Worm (Caenorhabditis elegans) whole organism, L1 larva: ENCODE data around the gene arv-1.

ENCODE experiments used
- C04F5.9 ChIP-seq: sonication (generic microtip); optimal IDR thresholded peaks from 2 replicates; lab custom pipeline; 2016; ENCODE audit warnings: missing genetic modification characterization, missing compliant biosample characterization
- blmp-1 ChIP-seq: fragments of 150-350 bp; optimal IDR thresholded peaks from 2 replicates; lab custom pipeline; 2014; ENCODE audit warnings: missing biosample characterization, missing genetic modification characterization
- dpl-1 ChIP-seq, 3 experiments: fragments of 150-350 bp in 2 of 3; sonication (generic microtip) in 1 of 3; optimal IDR thresholded peaks; 2 replicates each; lab custom pipeline; 2014 to 2017; ENCODE audit warnings: missing biosample characterization in 3 of 3, missing genetic modification characterization in 3 of 3, missing genetic modification reagents in 3 of 3
- elt-2 ChIP-seq: sonication (generic microtip); optimal IDR thresholded peaks from 2 replicates; lab custom pipeline; 2016; ENCODE audit warnings: missing genetic modification characterization, mild to moderate bottlenecking, inconsistent platforms, missing compliant biosample characterization, missing genetic modification reagents
- fkh-10 ChIP-seq: sonication (generic microtip); optimal IDR thresholded peaks from 2 replicates; lab custom pipeline; 2017; ENCODE audit warnings: missing biosample characterization, missing genetic modification reagents, missing genetic modification characterization
- jun-1 ChIP-seq: fragments of 150-350 bp; optimal IDR thresholded peaks from 2 replicates; lab custom pipeline; 2014; ENCODE audit warnings: missing biosample characterization, missing genetic modification reagents, missing genetic modification characterization
- lin-39 ChIP-seq: fragments of 150-350 bp; optimal IDR thresholded peaks from 2 replicates; lab custom pipeline; 2014; ENCODE audit warnings: missing biosample characterization, missing genetic modification reagents, missing genetic modification characterization
- nhr-11 ChIP-seq: fragments of 150-350 bp; optimal IDR thresholded peaks from 2 replicates; lab custom pipeline; 2014; ENCODE audit warnings: missing biosample characterization, missing genetic modification characterization
- nhr-28 ChIP-seq: fragments of 150-350 bp; optimal IDR thresholded peaks from 2 replicates; lab custom pipeline; 2014; ENCODE audit warnings: missing biosample characterization, missing genetic modification characterization
- pag-3 ChIP-seq: sonication (generic microtip); optimal IDR thresholded peaks from 2 replicates; lab custom pipeline; 2017; ENCODE audit warnings: missing genetic modification characterization, mild to moderate bottlenecking, missing compliant biosample characterization, antibody characterized with exemption, borderline replicate concordance; ENCODE audit not compliant: insufficient read depth
- pqm-1 ChIP-seq: sonication (generic microtip); optimal IDR thresholded peaks from 3 replicates; lab custom pipeline; 2017; ENCODE audit warnings: missing biosample characterization, missing genetic modification characterization
- snpc-4 ChIP-seq: fragments of 150-350 bp; optimal IDR thresholded peaks from 2 replicates; lab custom pipeline; 2014; ENCODE audit warnings: missing biosample characterization, missing genetic modification characterization
- unc-62 ChIP-seq: fragments of 150-350 bp; optimal IDR thresholded peaks from 2 replicates; lab custom pipeline; 2014; ENCODE audit warnings: missing biosample characterization, missing genetic modification reagents, missing genetic modification characterization
- ztf-11 ChIP-seq, 2 experiments: sonication (generic microtip); optimal IDR thresholded peaks; 2 replicates each; lab custom pipeline; 2016 to 2017; ENCODE audit warnings: missing genetic modification characterization in 2 of 2, missing biosample characterization in 1 of 2, missing compliant biosample characterization in 1 of 2

ce11 chrII:10230972-10231371 is 30.3 kb upstream of the arv-1 start, which contains the start of gene T01E8.8:
- no peak for TF ChIP-seq nhr-28 (tag; lab: Kevin White, UChicago)
- no peak for TF ChIP-seq lin-39
- no peak for TF ChIP-seq dpl-1 (GFP tag; optimal IDR thresholded peaks at IDR 0.05; lab: Kevin White, UChicago)
- TF ChIP-seq nhr-11 (tag; lab: Kevin White, UChicago) = no peak
- no peak for TF ChIP-seq jun-1 (tag; lab: Kevin White, UChicago)
- TF ChIP-seq unc-62 (GFP tag; lab: Kevin White, UChicago) = no peak
- TF ChIP-seq elt-2 (tag; lab: Kevin White, UChicago) = no peak
- no peak for TF ChIP-seq ztf-11 (tag; optimal IDR thresholded peaks at IDR 0.05; lab: Kevin White, UChicago)
- TF ChIP-seq pag-3 = no peak
- TF ChIP-seq C04F5.9 (tag; lab: Kevin White, UChicago) = no peak
- TF ChIP-seq blmp-1 (tag; lab: Kevin White, UChicago) = no peak
- TF ChIP-seq pqm-1 (tag; lab: Kevin White, UChicago) = no peak
- no peak for TF ChIP-seq snpc-4 (tag; lab: Kevin White, UChicago)
- TF ChIP-seq fkh-10 (GFP tag; lab: Kevin White, UChicago) = no peak
